Fruit fly (Drosophila melanogaster) S2 (cell line): Measurements from ENCODE around the gene CG14642.

Experiments
- CG8478 ChIP-seq: fragments of >200 bp; optimal IDR thresholded peaks from 2 replicates; lab custom pipeline; 2018
- CTCF ChIP-seq, 2 experiments: fragments of >200 bp; optimal IDR thresholded peaks; 2 replicates each; lab custom pipeline; 2018

- TF ChIP-seq CG8478 (lab: Kevin White, UChicago) (no peak), CTCF (optimal IDR thresholded peaks at IDR 0.05; lab: Kevin White, UChicago) (no peak)
These were observed 41.9 kb upstream of the CG14642 start for dm6 chr3R:4284376-4284953.
